Fruit fly (Drosophila melanogaster): ENCODE measurements around the gene Cp15.

The Cp15 gene

DNA sequence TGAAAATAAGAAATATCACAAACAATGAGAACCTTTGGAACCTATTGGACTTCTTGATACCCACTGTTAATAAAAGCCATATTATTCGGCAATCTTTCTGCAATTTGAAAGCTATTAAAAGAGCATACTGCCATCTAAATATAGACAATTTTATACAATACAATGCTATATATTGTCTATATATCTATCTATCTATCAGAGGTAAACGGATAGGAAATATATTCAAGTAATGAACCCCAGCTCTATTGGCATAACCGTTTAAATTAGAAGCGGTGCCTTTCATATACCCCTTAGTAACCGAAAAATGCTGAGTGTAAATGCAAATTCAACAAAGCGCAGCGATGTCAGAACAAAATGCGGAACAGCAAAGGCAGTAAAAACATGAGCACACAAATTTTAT, 35.5 kb downstream of the Cp15 start:
- TF ChIP-seq ey (GFP tag; optimal IDR thresholded peaks at IDR 0.05) (peak; percentile 29), CG9705 (GFP tag; optimal IDR thresholded peaks at IDR 0.05) (no peak), pan (optimal IDR thresholded peaks at IDR 0.05) (peak; percentile 42), GATAd (GFP tag; optimal IDR thresholded peaks at IDR 0.05) (no peak), HLH106 (tag; optimal IDR thresholded peaks at IDR 0.05) (peak; percentile 17), Abd-B (GFP tag; optimal IDR thresholded peaks at IDR 0.05) (no peak), tai (GFP tag; optimal IDR thresholded peaks at IDR 0.05) (no peak), Mio (GFP tag; optimal IDR thresholded peaks at IDR 0.05) (no peak)

DNA sequence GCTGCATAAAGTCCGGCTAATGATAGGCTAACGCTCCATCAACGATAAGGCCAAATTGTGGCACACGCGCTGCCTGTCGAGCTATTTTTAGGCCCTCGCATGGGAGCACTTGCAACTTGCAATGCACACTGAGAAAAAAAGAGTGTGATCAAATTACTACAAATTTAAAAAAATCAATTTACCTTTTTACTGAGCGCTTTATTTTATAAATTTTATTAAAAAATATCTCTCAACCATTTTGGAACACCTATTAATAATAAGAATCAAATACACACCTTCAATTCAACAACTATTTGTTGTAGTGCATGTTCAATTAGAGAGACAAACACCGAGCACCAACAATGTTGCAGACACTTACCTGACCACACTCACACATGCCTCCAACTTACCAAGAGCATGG, 37.2 kb downstream of the Cp15 start:
- TF ChIP-seq br (GFP tag; optimal IDR thresholded peaks at IDR 0.05) (no peak), jim (GFP tag; optimal IDR thresholded peaks at IDR 0.05) (no peak), brk (GFP tag; optimal IDR thresholded peaks at IDR 0.05) (no peak), Hnf4 (GFP tag; optimal IDR thresholded peaks at IDR 0.05) (no peak), CrebA (GFP tag; optimal IDR thresholded peaks at IDR 0.05; ENCODE audit: borderline replicate concordance) (no peak)

DNA sequence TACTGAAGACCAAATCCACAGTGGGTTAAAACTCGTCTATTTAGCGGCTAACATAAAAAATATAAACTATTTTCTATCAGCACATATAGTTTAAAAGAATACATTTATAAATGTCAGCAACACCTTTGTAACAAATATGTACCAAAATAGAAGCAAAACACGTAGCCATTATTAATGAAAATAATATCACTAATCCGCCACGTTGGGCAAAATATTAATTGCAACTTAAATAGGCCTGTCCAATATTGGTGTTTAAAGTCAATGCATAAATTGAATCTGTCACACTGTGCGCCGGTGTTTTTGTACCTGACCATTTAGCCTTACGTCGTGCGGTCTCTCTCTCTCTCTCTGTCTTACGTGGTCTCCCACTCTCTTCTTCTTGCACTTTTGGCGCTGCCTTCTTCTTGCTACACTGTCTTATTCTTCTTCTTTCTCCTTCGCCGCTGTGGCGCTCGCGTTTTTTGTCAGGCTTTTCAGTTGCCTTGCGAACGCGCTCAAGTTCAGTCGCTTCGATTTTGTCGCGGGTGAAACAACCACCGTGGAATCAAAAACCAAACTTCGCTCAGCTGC, 37.8 kb downstream of the Cp15 start:
- TF ChIP-seq psq (GFP tag; optimal IDR thresholded peaks at IDR 0.05), result peak; percentile 96
- TF ChIP-seq dmrt93B (GFP tag; optimal IDR thresholded peaks at IDR 0.05), result peak; percentile 98
- TF ChIP-seq OdsH (GFP tag; optimal IDR thresholded peaks at IDR 0.05), result peak; percentile 98
- TF ChIP-seq Hr83 (GFP tag; optimal IDR thresholded peaks at IDR 0.05; ENCODE audit: poor library complexity, severe bottlenecking), result peak; percentile 76
- TF ChIP-seq jim (GFP tag; optimal IDR thresholded peaks at IDR 0.05), result no peak
- peak; percentile 94 for TF ChIP-seq tai (GFP tag; optimal IDR thresholded peaks at IDR 0.05)
- peak; percentile 98 for TF ChIP-seq ey (GFP tag; optimal IDR thresholded peaks at IDR 0.05)
- TF ChIP-seq Mio (GFP tag; optimal IDR thresholded peaks at IDR 0.05), result peak; percentile 84
- TF ChIP-seq Dfd (GFP tag; optimal IDR thresholded peaks at IDR 0.05), result no peak
- TF ChIP-seq Rel (GFP tag; optimal IDR thresholded peaks at IDR 0.05), result peak; percentile 86
- TF ChIP-seq Rel (tag; optimal IDR thresholded peaks at IDR 0.05), result peak; percentile 78
- TF ChIP-seq sv (GFP tag; optimal IDR thresholded peaks at IDR 0.05), result peak; percentile 99
- peak; percentile 98 for TF ChIP-seq HLH106 (tag; optimal IDR thresholded peaks at IDR 0.05)
- TF ChIP-seq Dif (GFP tag; optimal IDR thresholded peaks at IDR 0.05; ENCODE audit: partially characterized antibody), result peak; percentile 41
- TF ChIP-seq GATAd (GFP tag; optimal IDR thresholded peaks at IDR 0.05), result peak; percentile 68
- TF ChIP-seq brk (GFP tag; optimal IDR thresholded peaks at IDR 0.05), result peak; percentile 94
- TF ChIP-seq CG9705 (GFP tag; optimal IDR thresholded peaks at IDR 0.05), result peak; percentile 98
- TF ChIP-seq Hr78 (GFP tag; optimal IDR thresholded peaks at IDR 0.05), result no peak
- TF ChIP-seq N (GFP tag; optimal IDR thresholded peaks at IDR 0.05), result no peak
- TF ChIP-seq dsf (GFP tag; optimal IDR thresholded peaks at IDR 0.05; ENCODE audit: borderline replicate concordance), result peak; percentile 82
- TF ChIP-seq usp (GFP tag; optimal IDR thresholded peaks at IDR 0.05), result no peak
- peak; percentile 89 for TF ChIP-seq Jra (GFP tag; optimal IDR thresholded peaks at IDR 0.05)
- no peak for TF ChIP-seq pan (optimal IDR thresholded peaks at IDR 0.05)
- no peak for TF ChIP-seq Myc (optimal IDR thresholded peaks at IDR 0.05)
- peak; percentile 98 for TF ChIP-seq fru (GFP tag; optimal IDR thresholded peaks at IDR 0.05)
- TF ChIP-seq h (GFP tag; optimal IDR thresholded peaks at IDR 0.05), result peak; percentile 98
- peak; percentile 9 to 73 for TF ChIP-seq dl (GFP tag; optimal IDR thresholded peaks at IDR 0.05; ENCODE audit: insufficient read depth in 1 of 2, partially characterized antibody in 2 of 2)
- TF ChIP-seq foxo (GFP tag; optimal IDR thresholded peaks at IDR 0.05), result peak; percentile 86 to 97
- peak; percentile 97 for TF ChIP-seq br (GFP tag; optimal IDR thresholded peaks at IDR 0.05)
- TF ChIP-seq rgr (GFP tag; optimal IDR thresholded peaks at IDR 0.05), result peak; percentile 97
- peak; percentile 97 for TF ChIP-seq woc (GFP tag; optimal IDR thresholded peaks at IDR 0.05)
- TF ChIP-seq CG32264 (GFP tag; optimal IDR thresholded peaks at IDR 0.05), result peak; percentile 87
- TF ChIP-seq Abd-B (GFP tag; optimal IDR thresholded peaks at IDR 0.05), result no peak
- peak; percentile 98 for TF ChIP-seq Sp1 (GFP tag; optimal IDR thresholded peaks at IDR 0.05)
- TF ChIP-seq sage (GFP tag; optimal IDR thresholded peaks at IDR 0.05), result peak; percentile 93
- TF ChIP-seq lola (GFP tag; optimal IDR thresholded peaks at IDR 0.05), result no peak
- peak; percentile 93 for TF ChIP-seq Hnf4 (GFP tag; optimal IDR thresholded peaks at IDR 0.05)
- peak; percentile 70 for TF ChIP-seq CrebA (GFP tag; optimal IDR thresholded peaks at IDR 0.05; ENCODE audit: borderline replicate concordance)
- TF ChIP-seq Vsx2 (GFP tag; optimal IDR thresholded peaks at IDR 0.05; ENCODE audit: partially characterized antibody), result peak; percentile 87

Data from whole organism, wandering third instar larva.